Worm (Caenorhabditis elegans) whole organism, L3 larva: ENCODE data around the gene W04D12.1.

Experiments used
- R02D3.7 ChIP-seq: fragments of 150-350 bp; optimal IDR thresholded peaks from 2 replicates; lab custom pipeline; 2014; ENCODE audit warnings: missing biosample characterization, missing genetic modification characterization
- ZK546.5 ChIP-seq: sonication (generic microtip); optimal IDR thresholded peaks from 2 replicates; lab custom pipeline; 2017; ENCODE audit warnings: missing biosample characterization, missing genetic modification characterization
- aly-2 ChIP-seq: fragments of 150-350 bp; optimal IDR thresholded peaks from 2 replicates; lab custom pipeline; 2014; ENCODE audit warnings: missing biosample characterization, missing genetic modification characterization
- ama-1 ChIP-seq: fragments of 150-350 bp; optimal IDR thresholded peaks from 2 replicates; lab custom pipeline; 2018
- ceh-16 ChIP-seq: sonication (generic microtip); optimal IDR thresholded peaks from 2 replicates; lab custom pipeline; 2017; ENCODE audit warnings: missing biosample characterization, missing genetic modification characterization
- ceh-28 ChIP-seq: fragments of 150-350 bp; optimal IDR thresholded peaks from 2 replicates; lab custom pipeline; 2014; ENCODE audit warnings: missing biosample characterization, missing genetic modification reagents, missing genetic modification characterization
- ceh-82 ChIP-seq: fragments of 150-350 bp; optimal IDR thresholded peaks from 2 replicates; lab custom pipeline; 2014; ENCODE audit warnings: missing biosample characterization, missing genetic modification characterization
- ceh-9 ChIP-seq: sonication (generic microtip); optimal IDR thresholded peaks from 2 replicates; lab custom pipeline; 2018; ENCODE audit warnings: missing biosample characterization, missing genetic modification characterization
- daf-12 ChIP-seq: fragments of 150-350 bp; optimal IDR thresholded peaks from 2 replicates; lab custom pipeline; 2014; ENCODE audit warnings: missing biosample characterization, missing genetic modification reagents, missing genetic modification characterization
- egl-5 ChIP-seq: fragments of 150-350 bp; optimal IDR thresholded peaks from 2 replicates; lab custom pipeline; 2017; ENCODE audit warnings: missing biosample characterization, missing genetic modification reagents, missing genetic modification characterization, inconsistent platforms
- elt-2 ChIP-seq: sonication (generic microtip); optimal IDR thresholded peaks from 2 replicates; lab custom pipeline; 2016; ENCODE audit warnings: missing genetic modification reagents, mild to moderate bottlenecking, missing genetic modification characterization, missing compliant biosample characterization
- elt-3 ChIP-seq, 3 experiments: fragments of 150-350 bp in 1 of 3; sonication (generic microtip) in 2 of 3; optimal IDR thresholded peaks; 2 replicates in 2 of 3; 4 replicates in 1 of 3; lab custom pipeline; 2014 to 2017; ENCODE audit warnings: missing biosample characterization in 3 of 3, missing genetic modification characterization in 3 of 3
- fkh-2 ChIP-seq: fragments of 150-350 bp; optimal IDR thresholded peaks from 2 replicates; lab custom pipeline; 2014; ENCODE audit warnings: missing biosample characterization, missing genetic modification reagents, missing genetic modification characterization
- hmg-11 ChIP-seq: sonication (generic microtip); optimal IDR thresholded peaks from 2 replicates; lab custom pipeline; 2016; ENCODE audit warnings: missing genetic modification characterization, missing compliant biosample characterization
- jun-1 ChIP-seq: fragments of 150-350 bp; optimal IDR thresholded peaks from 2 replicates; lab custom pipeline; 2014; ENCODE audit warnings: missing biosample characterization, missing genetic modification reagents, missing genetic modification characterization
- lin-39 ChIP-seq: fragments of 150-350 bp; optimal IDR thresholded peaks from 2 replicates; lab custom pipeline; 2018; ENCODE audit warnings: missing biosample characterization, missing genetic modification reagents, missing genetic modification characterization
- lsy-12 ChIP-seq: sonication (generic microtip); optimal IDR thresholded peaks from 2 replicates; lab custom pipeline; 2016; ENCODE audit warnings: mild to moderate bottlenecking, missing genetic modification characterization, missing compliant biosample characterization
- mml-1 ChIP-seq: fragments of 150-350 bp; sonication (generic microtip); optimal IDR thresholded peaks from 3 replicates; lab custom pipeline; 2014; ENCODE audit warnings: missing biosample characterization, missing genetic modification characterization
- nfya-1 ChIP-seq: sonication (generic microtip); optimal IDR thresholded peaks from 2 replicates; lab custom pipeline; 2017; ENCODE audit warnings: missing genetic modification characterization, mild to moderate bottlenecking, missing compliant biosample characterization, antibody characterized with exemption, moderate library complexity; ENCODE audit not compliant: insufficient read depth
- nhr-11 ChIP-seq: fragments of 150-350 bp; optimal IDR thresholded peaks from 2 replicates; lab custom pipeline; 2014; ENCODE audit warnings: missing biosample characterization, missing genetic modification characterization
- nhr-12 ChIP-seq: fragments of 150-350 bp; optimal IDR thresholded peaks from 2 replicates; lab custom pipeline; 2014; ENCODE audit warnings: missing biosample characterization, missing genetic modification characterization
- nhr-23 ChIP-seq: fragments of 150-350 bp; optimal IDR thresholded peaks from 2 replicates; lab custom pipeline; 2014; ENCODE audit warnings: missing biosample characterization, missing genetic modification reagents, missing genetic modification characterization
- nhr-237 ChIP-seq: fragments of 150-350 bp; optimal IDR thresholded peaks from 2 replicates; lab custom pipeline; 2014; ENCODE audit warnings: missing biosample characterization, missing genetic modification characterization
- nhr-25 ChIP-seq: sonication (generic microtip); optimal IDR thresholded peaks from 2 replicates; lab custom pipeline; 2017; ENCODE audit warnings: missing biosample characterization, missing genetic modification characterization
- nhr-28 ChIP-seq: fragments of 150-350 bp; optimal IDR thresholded peaks from 2 replicates; lab custom pipeline; 2014; ENCODE audit warnings: missing biosample characterization, missing genetic modification characterization
- nhr-43 ChIP-seq: sonication (generic microtip); optimal IDR thresholded peaks from 2 replicates; lab custom pipeline; 2016; ENCODE audit warnings: mild to moderate bottlenecking, missing genetic modification characterization, missing compliant biosample characterization; ENCODE audit not compliant: poor library complexity, severe bottlenecking
- nhr-67 ChIP-seq: fragments of 150-350 bp; optimal IDR thresholded peaks from 2 replicates; lab custom pipeline; 2014; ENCODE audit warnings: missing biosample characterization, missing genetic modification characterization
- nhr-76 ChIP-seq: fragments of 150-350 bp; sonication (generic microtip); optimal IDR thresholded peaks from 5 replicates; lab custom pipeline; 2014; ENCODE audit warnings: missing biosample characterization, missing genetic modification characterization
- nhr-77 ChIP-seq: fragments of 150-350 bp; optimal IDR thresholded peaks from 2 replicates; lab custom pipeline; 2014; ENCODE audit warnings: missing biosample characterization, missing genetic modification characterization
- pha-4 ChIP-seq: fragments of 150-350 bp; optimal IDR thresholded peaks from 2 replicates; lab custom pipeline; 2014; ENCODE audit warnings: missing biosample characterization, missing genetic modification reagents, missing genetic modification characterization
- pqm-1 ChIP-seq: fragments of 150-350 bp; optimal IDR thresholded peaks from 2 replicates; lab custom pipeline; 2017; ENCODE audit warnings: missing biosample characterization, missing genetic modification characterization, inconsistent platforms
- sea-2 ChIP-seq: fragments of 150-350 bp; sonication (generic microtip); optimal IDR thresholded peaks from 4 replicates; lab custom pipeline; 2014; ENCODE audit warnings: missing biosample characterization, missing genetic modification reagents, missing genetic modification characterization
- skn-1 ChIP-seq: fragments of 150-350 bp; optimal IDR thresholded peaks from 2 replicates; lab custom pipeline; 2014; ENCODE audit warnings: missing biosample characterization, missing genetic modification characterization
- snpc-4 ChIP-seq: fragments of 150-350 bp; optimal IDR thresholded peaks from 2 replicates; lab custom pipeline; 2014; ENCODE audit warnings: missing biosample characterization, missing genetic modification characterization
- tbx-2 ChIP-seq: sonication (generic microtip); optimal IDR thresholded peaks from 2 replicates; lab custom pipeline; 2016; ENCODE audit warnings: mild to moderate bottlenecking, missing genetic modification characterization, missing compliant biosample characterization
- unc-39 ChIP-seq: sonication (generic microtip); optimal IDR thresholded peaks from 4 replicates; lab custom pipeline; 2017; ENCODE audit warnings: missing biosample characterization, missing genetic modification characterization
- zag-1 ChIP-seq: fragments of 150-350 bp; optimal IDR thresholded peaks from 2 replicates; lab custom pipeline; 2014; ENCODE audit warnings: missing biosample characterization, missing genetic modification characterization
- ztf-11 ChIP-seq: fragments of 150-350 bp; optimal IDR thresholded peaks from 2 replicates; lab custom pipeline; 2014; ENCODE audit warnings: missing biosample characterization, missing genetic modification characterization
- ztf-4 ChIP-seq: fragments of 150-350 bp; optimal IDR thresholded peaks from 2 replicates; lab custom pipeline; 2014; ENCODE audit warnings: missing biosample characterization, missing genetic modification characterization

Gene W04D12.1

DNA sequence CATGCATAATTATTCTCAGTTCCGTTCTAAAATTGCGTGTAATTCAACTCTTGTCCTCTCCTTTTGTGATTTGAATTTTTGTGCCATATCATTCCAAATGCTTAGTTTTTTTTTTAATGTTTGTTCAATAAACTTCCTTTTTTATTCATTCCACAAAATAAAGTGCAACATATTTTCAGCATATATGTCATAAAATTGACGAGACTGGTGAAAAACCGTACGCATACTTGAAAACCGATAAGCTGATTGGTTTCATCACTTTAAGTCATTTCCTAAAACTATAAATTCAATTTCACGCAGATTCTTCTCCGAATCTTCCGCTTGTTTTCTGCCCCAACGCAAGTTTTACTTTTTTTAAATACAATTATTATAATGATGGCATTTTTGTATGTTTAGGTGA, 22.3 kb downstream of the W04D12.1 start, which contains the start of gene dpf-4:
TSS of gene dpf-4 (plus strand) at position 301 of the 400 bp plus-strand sequence.
- TF ChIP-seq nhr-11 (tag; lab: Kevin White, UChicago) (no peak), ztf-4 (tag; lab: Kevin White, UChicago) (peak; percentile 10)
- TF ChIP-seq, all 47 proteins: peak for 1

- TF ChIP-seq elt-3 (tag; optimal IDR thresholded peaks at IDR 0.05; lab: Kevin White, UChicago) (no peak), snpc-4 (no peak), ztf-11 (no peak), pqm-1 (tag; lab: Kevin White, UChicago) (peak; percentile 61), fkh-2 (tag; lab: Kevin White, UChicago) (no peak), nfya-1 (tag; lab: Kevin White, UChicago) (no peak), lin-39 (no peak), nhr-76 (tag; lab: Kevin White, UChicago) (no peak), hmg-11 (no peak), nhr-23 (no peak), R02D3.7 (tag; lab: Kevin White, UChicago) (no peak), elt-2 (peak; percentile 97)
Observed at ce11 chrIII:5863774-5864173, 27.0 kb downstream of the W04D12.1 start, which contains the start of gene dnpp-1. Gene dnpp-1, minus strand, starts transcription at chrIII:5863803.

DNA sequence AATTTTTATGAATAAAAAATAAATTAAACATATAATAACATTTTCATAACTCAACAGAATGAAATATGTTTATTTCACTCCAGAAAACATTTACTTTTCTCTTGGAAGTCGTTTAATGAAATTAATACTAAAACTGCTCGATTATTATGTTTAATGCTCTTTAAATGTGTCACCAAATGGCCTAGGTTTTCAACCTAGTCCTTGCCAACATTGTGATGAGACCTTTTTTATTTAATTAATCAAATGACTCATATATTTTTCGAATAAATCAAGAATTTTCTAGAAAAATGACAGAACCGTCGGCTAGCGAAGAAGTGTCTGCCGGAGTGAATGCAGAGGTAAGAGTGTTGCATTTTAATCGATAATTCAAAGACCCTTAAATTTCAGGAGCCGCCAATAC, 27.5 kb downstream of the W04D12.1 start, which contains the start of gene rabn-5:
TSS of gene rabn-5 (plus strand) at position 284 of the 400 bp plus-strand sequence.
- peak; percentile 5 for TF ChIP-seq pha-4 (tag; lab: Kevin White, UChicago)
- no peak for TF ChIP-seq R02D3.7 (tag; lab: Kevin White, UChicago)
- no peak for TF ChIP-seq ztf-4 (tag; lab: Kevin White, UChicago)
- no peak for TF ChIP-seq skn-1 (tag; lab: Kevin White, UChicago)

DNA sequence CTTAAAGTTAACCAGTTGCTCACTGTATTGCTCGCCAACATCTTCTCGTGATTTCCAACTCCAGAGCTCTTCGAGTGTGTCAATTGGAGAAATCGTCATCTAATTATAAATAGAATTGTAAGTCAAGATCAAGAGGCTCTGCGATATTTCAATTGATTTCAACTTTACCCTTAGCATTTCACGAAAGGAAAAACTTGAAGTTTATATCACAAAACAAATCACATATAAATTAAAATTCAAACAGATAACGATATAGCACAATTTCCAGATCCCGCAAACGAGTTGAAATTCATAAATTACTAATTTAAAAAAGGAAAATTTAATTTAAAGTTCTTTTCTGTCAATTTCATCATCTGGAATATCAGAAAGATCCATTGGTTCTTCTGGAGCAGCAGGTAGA, 31.7 kb downstream of the W04D12.1 start, which contains the start of gene eng-1:
TSS of gene eng-1 (minus strand) at position 101 of the 400 bp plus-strand sequence.
- TF ChIP-seq ceh-9 (tag; lab: Kevin White, UChicago) (no peak), ceh-82 (tag; lab: Kevin White, UChicago) (no peak), nhr-43 (tag; lab: Kevin White, UChicago) (no peak), nhr-23 (no peak), ztf-4 (tag; lab: Kevin White, UChicago) (no peak), nhr-25 (tag; lab: Kevin White, UChicago) (no peak), lin-39 (no peak), egl-5 (tag; lab: Kevin White, UChicago) (no peak), nhr-76 (tag; lab: Kevin White, UChicago) (no peak)

DNA sequence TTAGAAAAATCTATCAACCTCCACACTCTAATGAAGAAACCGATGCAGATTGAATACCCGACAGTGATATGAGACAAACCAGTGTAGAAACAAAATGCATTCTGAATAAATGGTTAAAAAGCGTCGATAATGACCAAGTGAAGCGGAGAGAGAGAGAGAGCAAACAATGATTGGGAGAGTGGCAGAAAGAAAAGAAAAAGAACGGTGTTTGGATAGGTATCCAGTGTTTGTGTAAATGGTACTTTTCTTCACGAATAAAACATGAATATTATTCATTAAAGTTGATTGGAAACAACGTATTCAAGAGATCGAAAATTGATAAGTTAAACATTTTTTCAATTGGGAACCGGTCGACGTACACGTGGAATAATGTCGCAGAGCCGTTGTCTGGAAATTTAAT, 32.7 kb downstream of the W04D12.1 start, which contains the start of gene F01F1.15:
TSS of gene F01F1.15 (minus strand) at position 101 of the 400 bp plus-strand sequence.
- TF ChIP-seq pqm-1 (tag; lab: Kevin White, UChicago) (no peak), pha-4 (tag; lab: Kevin White, UChicago) (peak; percentile 13)

ce11 chrIII:5871760-5872159, 35.0 kb downstream of the W04D12.1 start, which contains the start of the genes F01F1.11 and F01F1.3:
Gene F01F1.11, minus strand, starts transcription at chrIII:5871877.
Gene F01F1.3, plus strand, starts transcription at chrIII:5871938.
- peak; percentile 3 for TF ChIP-seq hmg-11
- no peak for TF ChIP-seq ztf-11
- TF ChIP-seq nhr-237 (tag; lab: Kevin White, UChicago): no peak
- TF ChIP-seq pqm-1 (tag; lab: Kevin White, UChicago): peak; percentile 28
- TF ChIP-seq nhr-25 (tag; lab: Kevin White, UChicago): peak; percentile 62
- TF ChIP-seq jun-1: peak; percentile 3
- TF ChIP-seq ztf-4 (tag; lab: Kevin White, UChicago): no peak
- TF ChIP-seq nhr-77 (tag; lab: Kevin White, UChicago): no peak
- no peak for TF ChIP-seq zag-1
- TF ChIP-seq tbx-2: no peak
- TF ChIP-seq egl-5 (tag; lab: Kevin White, UChicago): no peak
- TF ChIP-seq nhr-28: no peak
- no peak for TF ChIP-seq ceh-9 (tag; lab: Kevin White, UChicago)
- TF ChIP-seq lsy-12 (tag; lab: Kevin White, UChicago): peak; percentile 73
- TF ChIP-seq ceh-16 (tag; lab: Kevin White, UChicago): no peak
- TF ChIP-seq daf-12 (tag; lab: Kevin White, UChicago): no peak
- peak; percentile 84 for TF ChIP-seq nhr-23
- TF ChIP-seq unc-39 (tag; lab: Kevin White, UChicago): no peak
- TF ChIP-seq snpc-4: peak; percentile 32
- peak; percentile 22 for TF ChIP-seq ceh-28 (tag; lab: Kevin White, UChicago)
- TF ChIP-seq ceh-82 (tag; lab: Kevin White, UChicago): no peak
- TF ChIP-seq nfya-1 (tag; lab: Kevin White, UChicago): peak; percentile 80
- TF ChIP-seq aly-2 (tag; lab: Kevin White, UChicago): no peak
- TF ChIP-seq nhr-12 (tag; lab: Kevin White, UChicago): no peak
- TF ChIP-seq nhr-11 (tag; lab: Kevin White, UChicago): no peak
- TF ChIP-seq lin-39: peak; percentile 26
- TF ChIP-seq fkh-2 (tag; lab: Kevin White, UChicago): no peak
- no peak for TF ChIP-seq ZK546.5
- TF ChIP-seq nhr-43 (tag; lab: Kevin White, UChicago): peak; percentile 85
- TF ChIP-seq ama-1 (lab: Kevin White, UChicago): no peak
- peak; percentile 67 for TF ChIP-seq R02D3.7 (tag; lab: Kevin White, UChicago)
- no peak for TF ChIP-seq mml-1
- TF ChIP-seq sea-2 (GFP tag; lab: Kevin White, UChicago): no peak
- no peak for TF ChIP-seq nhr-67
- TF ChIP-seq elt-2: peak; percentile 13
